Fruit fly (Drosophila melanogaster) whole organism, embryonic: Measurements from ENCODE around the gene CG11131.

Experiments
- Abd-B ChIP-seq: fragments of 200-800 bp; sonication (Bioruptor generic); optimal IDR thresholded peaks from 2 replicates; lab custom pipeline; 2018; ENCODE audit warnings: missing biosample characterization, mild to moderate bottlenecking, missing genetic modification characterization, moderate library complexity
- B-H2 ChIP-seq: fragments of 200-800 bp; sonication (Bioruptor generic); optimal IDR thresholded peaks from 2 replicates; lab custom pipeline; 2018; ENCODE audit warnings: missing biosample characterization, mild to moderate bottlenecking, missing genetic modification characterization
- BtbVII ChIP-seq: fragments of 200-800 bp; sonication (Bioruptor generic); optimal IDR thresholded peaks from 3 replicates; lab custom pipeline; 2017; ENCODE audit warnings: missing biosample characterization, mild to moderate bottlenecking, missing genetic modification characterization
- CG12071 ChIP-seq: fragments of 200-800 bp; sonication (Bioruptor generic); optimal IDR thresholded peaks from 3 replicates; lab custom pipeline; 2018; ENCODE audit warnings: missing biosample characterization, mild to moderate bottlenecking, missing genetic modification characterization
- CG14710 ChIP-seq: fragments of 200-800 bp; sonication (Bioruptor generic); optimal IDR thresholded peaks from 3 replicates; lab custom pipeline; 2019; ENCODE audit warnings: missing biosample characterization, mild to moderate bottlenecking, missing genetic modification characterization, moderate library complexity
- CG1603 ChIP-seq: fragments of 200-800 bp; sonication (Bioruptor generic); optimal IDR thresholded peaks from 2 replicates; lab custom pipeline; 2019; ENCODE audit warnings: missing biosample characterization, mild to moderate bottlenecking, missing genetic modification characterization, moderate library complexity
- CG1792 ChIP-seq: fragments of 200-800 bp; sonication (Bioruptor generic); optimal IDR thresholded peaks from 2 replicates; lab custom pipeline; 2016; ENCODE audit warnings: missing biosample characterization, missing genetic modification characterization
- CG18599 ChIP-seq: fragments of 200-800 bp; sonication (Bioruptor generic); optimal IDR thresholded peaks from 3 replicates; lab custom pipeline; 2017; ENCODE audit warnings: missing biosample characterization, missing genetic modification characterization, mild to moderate bottlenecking, moderate library complexity, missing genetic modification reagents
- CG2199 ChIP-seq: fragments of 200-800 bp; sonication (Bioruptor generic); IDR thresholded peaks from 3 replicates; pipeline ENCODE4 v1.3.6; 2022; ENCODE audit warnings: missing biosample characterization, missing genetic modification characterization
- CG5245 ChIP-seq: fragments of 200-800 bp; sonication (Bioruptor generic); optimal IDR thresholded peaks from 3 replicates; lab custom pipeline; 2016; ENCODE audit warnings: missing biosample characterization, missing genetic modification characterization
- CG6813 ChIP-seq: fragments of 200-800 bp; sonication (Bioruptor generic); optimal IDR thresholded peaks from 2 replicates; lab custom pipeline; 2017; ENCODE audit warnings: missing biosample characterization, missing genetic modification characterization, mild to moderate bottlenecking, moderate library complexity, missing genetic modification reagents
- CG7372 ChIP-seq: fragments of 200-800 bp; sonication (Bioruptor generic); IDR thresholded peaks from 2 replicates; pipeline ENCODE4 v1.3.6; 2022; ENCODE audit warnings: missing biosample characterization, missing genetic modification characterization
- CG8089 ChIP-seq: fragments of 200-800 bp; sonication (Bioruptor generic); optimal IDR thresholded peaks from 3 replicates; lab custom pipeline; 2016; ENCODE audit warnings: missing biosample characterization, missing genetic modification characterization
- CG8281 ChIP-seq: fragments of 200-800 bp; sonication (Bioruptor generic); optimal IDR thresholded peaks from 2 replicates; lab custom pipeline; 2018; ENCODE audit warnings: missing biosample characterization, mild to moderate bottlenecking, missing genetic modification characterization, moderate library complexity
- CHES-1-like ChIP-seq: fragments of 200-800 bp; sonication (Bioruptor generic); optimal IDR thresholded peaks from 2 replicates; lab custom pipeline; 2016; ENCODE audit warnings: missing biosample characterization, missing genetic modification characterization
- CTCF ChIP-seq: fragments of 200-800 bp; sonication (Bioruptor generic); optimal IDR thresholded peaks from 2 replicates; lab custom pipeline; 2017; ENCODE audit warnings: missing biosample characterization, mild to moderate bottlenecking, missing genetic modification characterization, moderate library complexity
- D19A ChIP-seq: fragments of 200-800 bp; optimal IDR thresholded peaks from 3 replicates; lab custom pipeline; 2019; ENCODE audit warnings: missing biosample characterization, mild to moderate bottlenecking, missing genetic modification characterization, moderate library complexity
- HLH3B ChIP-seq: fragments of 200-800 bp; sonication (Bioruptor generic); IDR thresholded peaks from 2 replicates; pipeline ENCODE4 v1.3.6; 2022; ENCODE audit warnings: missing biosample characterization, missing genetic modification characterization
- Hey ChIP-seq: fragments of 200-800 bp; sonication (Bioruptor generic); optimal IDR thresholded peaks from 3 replicates; lab custom pipeline; 2018; ENCODE audit warnings: missing biosample characterization, mild to moderate bottlenecking, missing genetic modification characterization
- Lim3 ChIP-seq: fragments of 200-800 bp; sonication (Bioruptor generic); IDR thresholded peaks from 2 replicates; pipeline ENCODE4 v1.3.6; 2022; ENCODE audit warnings: missing biosample characterization, missing genetic modification characterization
- Mad ChIP-seq: fragments of 200-800 bp; sonication (Bioruptor generic); optimal IDR thresholded peaks from 2 replicates; lab custom pipeline; 2016; ENCODE audit warnings: missing biosample characterization, missing genetic modification characterization
- PHDP ChIP-seq: fragments of 200-800 bp; sonication (Bioruptor generic); optimal IDR thresholded peaks from 3 replicates; lab custom pipeline; 2018; ENCODE audit warnings: missing biosample characterization, mild to moderate bottlenecking, missing genetic modification characterization, moderate library complexity
- Ptx1 ChIP-seq: fragments of 200-800 bp; sonication (Bioruptor generic); IDR thresholded peaks from 2 replicates; pipeline ENCODE4 v1.3.6; 2022; ENCODE audit warnings: missing biosample characterization, missing genetic modification characterization
- Rfx ChIP-seq: fragments of 200-800 bp; sonication (Bioruptor generic); IDR thresholded peaks from 2 replicates; pipeline ENCODE4 v1.3.6; 2022; ENCODE audit warnings: missing biosample characterization, missing genetic modification characterization
- Spps ChIP-seq: fragments of 200-800 bp; sonication (Bioruptor generic); optimal IDR thresholded peaks from 2 replicates; lab custom pipeline; 2018; ENCODE audit warnings: missing biosample characterization, mild to moderate bottlenecking, missing genetic modification characterization
- Tbp ChIP-seq: fragments of >200 bp; optimal IDR thresholded peaks from 2 replicates; lab custom pipeline; 2018; ENCODE audit warnings: missing biosample characterization, missing genetic modification characterization
- amos ChIP-seq: fragments of 200-800 bp; sonication (Bioruptor generic); IDR thresholded peaks from 2 replicates; pipeline ENCODE4 v1.3.6; 2022; ENCODE audit warnings: missing biosample characterization, missing genetic modification characterization; ENCODE audit not compliant: partially characterized antibody
- ap ChIP-seq: fragments of 200-800 bp; sonication (Bioruptor generic); IDR thresholded peaks from 2 replicates; pipeline ENCODE4 v1.3.6; 2022; ENCODE audit warnings: missing biosample characterization, missing genetic modification characterization
- cad ChIP-seq: fragments of >200 bp; optimal IDR thresholded peaks from 2 replicates; lab custom pipeline; 2017; ENCODE audit warnings: missing biosample characterization, missing genetic modification characterization
- cg ChIP-seq: fragments of 200-800 bp; sonication (Bioruptor generic); optimal IDR thresholded peaks from 3 replicates; lab custom pipeline; 2019; ENCODE audit warnings: missing biosample characterization, mild to moderate bottlenecking, missing genetic modification characterization, moderate library complexity
- crc ChIP-seq: fragments of 200-800 bp; sonication (Bioruptor generic); optimal IDR thresholded peaks from 2 replicates; lab custom pipeline; 2016; ENCODE audit warnings: missing biosample characterization, missing genetic modification characterization
- dan ChIP-seq: fragments of 200-800 bp; sonication (Bioruptor generic); IDR thresholded peaks from 2 replicates; pipeline ENCODE4 v1.3.6; 2022; ENCODE audit warnings: missing biosample characterization, missing genetic modification characterization
- dmrt99B ChIP-seq: fragments of 200-800 bp; sonication (Bioruptor generic); optimal IDR thresholded peaks from 2 replicates; lab custom pipeline; 2018; ENCODE audit warnings: missing biosample characterization, mild to moderate bottlenecking, missing genetic modification characterization, moderate library complexity
- gce ChIP-seq: fragments of 200-800 bp; sonication (Bioruptor generic); IDR thresholded peaks from 3 replicates; pipeline ENCODE4 v1.3.6; 2022; ENCODE audit warnings: missing biosample characterization, missing genetic modification characterization
- hb ChIP-seq: fragments of 200-800 bp; sonication (Bioruptor generic); IDR thresholded peaks from 3 replicates; pipeline ENCODE4 v1.3.6; 2022; ENCODE audit warnings: missing biosample characterization, missing genetic modification characterization; ENCODE audit not compliant: partially characterized antibody
- lbe ChIP-seq: fragments of 200-800 bp; sonication (Bioruptor generic); optimal IDR thresholded peaks from 2 replicates; lab custom pipeline; 2016; ENCODE audit warnings: missing biosample characterization, mild to moderate bottlenecking, missing genetic modification characterization
- maf-S ChIP-seq: fragments of 200-800 bp; sonication (Bioruptor generic); optimal IDR thresholded peaks from 2 replicates; lab custom pipeline; 2016; ENCODE audit warnings: missing biosample characterization, missing genetic modification characterization
- nerfin-1 ChIP-seq: fragments of 200-800 bp; sonication (Bioruptor generic); optimal IDR thresholded peaks from 3 replicates; lab custom pipeline; 2019; ENCODE audit warnings: missing biosample characterization, mild to moderate bottlenecking, missing genetic modification characterization, moderate library complexity
- pita ChIP-seq: fragments of 200-800 bp; sonication (Bioruptor generic); optimal IDR thresholded peaks from 2 replicates; lab custom pipeline; 2017; ENCODE audit warnings: missing biosample characterization, mild to moderate bottlenecking, missing genetic modification characterization
- pnt ChIP-seq: fragments of 200-800 bp; sonication (Bioruptor generic); optimal IDR thresholded peaks from 3 replicates; lab custom pipeline; 2016; ENCODE audit warnings: missing biosample characterization, missing genetic modification characterization
- pros ChIP-seq: fragments of 200-800 bp; sonication (Bioruptor generic); optimal IDR thresholded peaks from 3 replicates; lab custom pipeline; 2019; ENCODE audit warnings: missing biosample characterization, mild to moderate bottlenecking, missing genetic modification characterization, moderate library complexity
- rib ChIP-seq: fragments of 200-800 bp; sonication (Bioruptor generic); IDR thresholded peaks from 2 replicates; pipeline ENCODE4 v1.3.6; 2022; ENCODE audit warnings: missing biosample characterization, missing genetic modification characterization
- sc ChIP-seq, 3 experiments: fragments of >200 bp in 2 of 3; fragments of 200-800 bp in 1 of 3; sonication (Bioruptor generic) in 1 of 3; optimal IDR thresholded peaks; 2 replicates in 2 of 3; 3 replicates in 1 of 3; lab custom pipeline; 2017; ENCODE audit warnings: mild to moderate bottlenecking in 1 of 3, missing biosample characterization in 1 of 3, missing genetic modification characterization in 1 of 3, missing genetic modification reagents in 1 of 3
- sob ChIP-seq: fragments of 200-800 bp; sonication (Bioruptor generic); IDR thresholded peaks from 2 replicates; pipeline ENCODE4 v1.3.6; 2022; ENCODE audit warnings: missing biosample characterization, missing genetic modification characterization
- tap ChIP-seq: fragments of 200-800 bp; optimal IDR thresholded peaks from 3 replicates; lab custom pipeline; 2019; ENCODE audit warnings: missing biosample characterization, mild to moderate bottlenecking, missing genetic modification characterization, moderate library complexity
- trh ChIP-seq: fragments of 200-800 bp; sonication (Bioruptor generic); optimal IDR thresholded peaks from 2 replicates; lab custom pipeline; 2016; ENCODE audit warnings: missing biosample characterization, missing genetic modification characterization
- ttk ChIP-seq: fragments of 200-800 bp; sonication (Bioruptor generic); IDR thresholded peaks from 2 replicates; pipeline ENCODE4 v2.1.2; 2022; ENCODE audit warnings: missing biosample characterization, missing genetic modification characterization
- twi ChIP-seq: fragments of 200-800 bp; optimal IDR thresholded peaks from 2 replicates; lab custom pipeline; 2019; ENCODE audit warnings: missing biosample characterization, mild to moderate bottlenecking, missing genetic modification characterization, moderate library complexity
- usp ChIP-seq: fragments of >200 bp; optimal IDR thresholded peaks from 2 replicates; lab custom pipeline; 2017; ENCODE audit warnings: missing biosample characterization, missing genetic modification characterization
- z ChIP-seq: fragments of 200-800 bp; sonication (Bioruptor generic); IDR thresholded peaks from 3 replicates; pipeline ENCODE4 v1.3.6; 2022; ENCODE audit warnings: missing biosample characterization, missing genetic modification characterization
- zen ChIP-seq: fragments of 200-800 bp; sonication (Bioruptor generic); optimal IDR thresholded peaks from 3 replicates; lab custom pipeline; 2018; ENCODE audit warnings: missing biosample characterization, mild to moderate bottlenecking, missing genetic modification characterization, moderate library complexity

The CG11131 gene

dm6 chr3L:22940249-22940648 lies 41.7 kb downstream of the CG11131 start (continued):
- TF ChIP-seq CG8281 (tag; lab: Kevin White, UChicago), result peak; percentile 15
- TF ChIP-seq pita (GFP tag; lab: Kevin White, UChicago), result peak; percentile 39
- no peak for TF ChIP-seq BtbVII (GFP tag; lab: Kevin White, UChicago)
- no peak for TF ChIP-seq rib
- peak; percentile 94 for TF ChIP-seq CTCF (GFP tag; lab: Kevin White, UChicago)

dm6 chr3L:22943484-22943883 lies 44.9 kb downstream of the CG11131 start:
- TF ChIP-seq CG2199 (GFP tag; lab: Robert Waterston, UW) (peak; percentile 96), pnt (GFP tag; lab: Kevin White, UChicago) (no peak), CG7372 (GFP tag; lab: Robert Waterston, UW) (no peak), HLH3B (GFP tag; lab: Robert Waterston, UW) (no peak), CG8089 (GFP tag; lab: Kevin White, UChicago) (no peak), z (GFP tag; lab: Robert Waterston, UW) (0 out of 3 replicates have a peak, but pooled peaks have one; percentile 50), ap (no peak), Mad (GFP tag; lab: Kevin White, UChicago) (no peak), cad (GFP tag; lab: Kevin White, UChicago) (no peak), Tbp (no peak), pros (GFP tag; lab: Kevin White, UChicago) (peak; percentile 59), B-H2 (GFP tag; lab: Kevin White, UChicago) (no peak), crc (GFP tag; lab: Kevin White, UChicago) (no peak), CG14710 (tag; lab: Kevin White, UChicago) (no peak), trh (GFP tag; lab: Kevin White, UChicago) (no peak), CG1792 (GFP tag; lab: Kevin White, UChicago) (no peak), Abd-B (no peak), sob (no peak), dan (GFP tag; lab: Robert Waterston, UW) (no peak), CG18599 (no peak), CG6813 (GFP tag; lab: Kevin White, UChicago) (no peak), usp (no peak), zen (tag; lab: Kevin White, UChicago) (no peak), nerfin-1 (no peak), amos (GFP tag; lab: Robert Waterston, UW) (no peak), ttk (GFP tag; lab: Robert Waterston, UW) (no peak), Spps (tag; lab: Kevin White, UChicago) (no peak), dmrt99B (tag; lab: Kevin White, UChicago) (no peak), hb (GFP tag; lab: Robert Waterston, UW) (no peak), Ptx1 (GFP tag; lab: Robert Waterston, UW) (no peak), CG1603 (tag; lab: Kevin White, UChicago) (no peak), maf-S (GFP tag; lab: Kevin White, UChicago) (no peak), cg (GFP tag; lab: Kevin White, UChicago) (peak; percentile 59), Lim3 (GFP tag; lab: Robert Waterston, UW) (no peak), CHES-1-like (GFP tag; lab: Kevin White, UChicago) (no peak), twi (peak; percentile 100), gce (no peak), PHDP (tag; lab: Kevin White, UChicago) (no peak), tap (tag; lab: Kevin White, UChicago) (no peak), sc (optimal IDR thresholded peaks at IDR 0.05; lab: Kevin White, UChicago) (no peak), sc (GFP tag; optimal IDR thresholded peaks at IDR 0.05; lab: Kevin White, UChicago) (no peak), CG5245 (GFP tag; lab: Kevin White, UChicago) (no peak), D19A (tag; lab: Kevin White, UChicago) (peak; percentile 78), Rfx (no peak), Hey (no peak), lbe (GFP tag; lab: Kevin White, UChicago) (no peak), CG12071 (GFP tag; lab: Kevin White, UChicago) (no peak)
